Fruit fly (Drosophila melanogaster) whole organism, wandering third instar larva: ENCODE measurements around the gene CG18284.

ENCODE experiments used
- CG9705 ChIP-seq: fragments of 200-800 bp; sonication (Bioruptor generic); optimal IDR thresholded peaks from 2 replicates; lab custom pipeline; 2018; ENCODE audit warnings: missing biosample characterization, mild to moderate bottlenecking, missing genetic modification characterization
- HLH106 ChIP-seq: fragments of 200-800 bp; optimal IDR thresholded peaks from 3 replicates; lab custom pipeline; 2019; ENCODE audit warnings: missing biosample characterization, mild to moderate bottlenecking, missing genetic modification characterization, moderate library complexity
- Hnf4 ChIP-seq: fragments of 200-800 bp; sonication (Bioruptor generic); optimal IDR thresholded peaks from 2 replicates; lab custom pipeline; 2016; ENCODE audit warnings: missing biosample characterization, mild to moderate bottlenecking, missing genetic modification characterization
- Hr83 ChIP-seq: fragments of 200-300 bp; sonication (Bioruptor generic); optimal IDR thresholded peaks from 2 replicates; lab custom pipeline; 2016; ENCODE audit warnings: missing biosample characterization, mild to moderate bottlenecking, missing genetic modification characterization, moderate library complexity; ENCODE audit not compliant: poor library complexity, severe bottlenecking
- OdsH ChIP-seq: fragments of 200-800 bp; sonication (Bioruptor generic); optimal IDR thresholded peaks from 2 replicates; lab custom pipeline; 2016; ENCODE audit warnings: missing biosample characterization, mild to moderate bottlenecking, missing genetic modification characterization
- Vsx2 ChIP-seq: fragments of 200-300, 225-300 bp; sonication (Bioruptor generic); optimal IDR thresholded peaks from 2 replicates; lab custom pipeline; 2018; ENCODE audit warnings: missing biosample characterization, missing genetic modification characterization; ENCODE audit not compliant: partially characterized antibody
- dl ChIP-seq, 2 experiments: fragments of 175-275, 200-275 bp in 1 of 2; fragments of 200-275 bp in 1 of 2; sonication (Bioruptor generic); optimal IDR thresholded peaks; lab custom pipeline; 2018; ENCODE audit warnings: mild to moderate bottlenecking in 2 of 2, missing biosample characterization in 2 of 2, missing genetic modification characterization in 2 of 2, moderate library complexity in 2 of 2; ENCODE audit not compliant: partially characterized antibody in 2 of 2, insufficient read depth in 1 of 2
- fru ChIP-seq: fragments of 200-800 bp; sonication (Bioruptor generic); optimal IDR thresholded peaks from 3 replicates; lab custom pipeline; 2016; ENCODE audit warnings: missing biosample characterization, mild to moderate bottlenecking, missing genetic modification characterization
- psq ChIP-seq: fragments of 200-800 bp; sonication (Bioruptor generic); optimal IDR thresholded peaks from 3 replicates; lab custom pipeline; 2017; ENCODE audit warnings: missing biosample characterization, mild to moderate bottlenecking, missing genetic modification characterization, moderate library complexity

DNA sequence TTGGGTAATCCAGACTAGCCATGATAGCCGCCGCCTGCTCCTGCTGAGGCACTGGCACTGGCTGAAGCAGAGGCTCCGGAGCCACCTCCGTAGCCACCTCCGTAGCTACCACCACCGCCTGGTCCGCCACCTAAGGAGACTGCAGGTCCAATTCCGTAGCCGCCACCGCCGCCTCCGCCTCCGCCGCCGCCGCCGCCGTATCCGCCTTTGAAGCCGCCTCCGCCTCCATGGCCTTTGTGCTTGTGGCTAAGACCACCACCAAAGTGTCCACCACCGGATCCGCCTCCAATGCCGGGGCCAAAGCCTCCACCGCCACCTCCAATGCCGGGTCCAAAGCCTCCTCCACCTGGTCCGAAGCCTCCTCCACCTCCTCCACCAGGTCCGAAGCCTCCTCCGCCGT is 49.2 kb downstream of the CG18284 start:
- TF ChIP-seq CG9705 (no peak), HLH106 (no peak), fru (GFP tag; lab: Kevin White, UChicago) (no peak), psq (GFP tag; lab: Kevin White, UChicago) (no peak), Vsx2 (GFP tag; lab: Kevin White, UChicago) (no peak), dl (GFP tag; optimal IDR thresholded peaks at IDR 0.05; lab: Kevin White, UChicago; ENCODE audit: insufficient read depth in 1 of 2, partially characterized antibody in 2 of 2) (no peak), OdsH (GFP tag; lab: Kevin White, UChicago) (no peak), Hr83 (GFP tag; lab: Kevin White, UChicago) (no peak), Hnf4 (GFP tag; lab: Kevin White, UChicago) (no peak)
